Worm (Caenorhabditis elegans) whole organism, midembryonic: ENCODE results near the gene tpst-2.

Experiments used
- T22C8.4 ChIP-seq: fragments of 200-800 bp; sonication (Bioruptor generic); IDR thresholded peaks from 2 replicates; pipeline ENCODE4 v1.3.6; 2022; ENCODE audit warnings: missing genetic modification characterization, missing compliant biosample characterization
- flt-1 ChIP-seq: fragments of 200-800 bp; sonication (Bioruptor generic); IDR thresholded peaks from 2 replicates; pipeline ENCODE4 v1.3.6; 2022; ENCODE audit warnings: missing genetic modification characterization, missing compliant biosample characterization
- klf-2 ChIP-seq: fragments of 200-800 bp; sonication (Bioruptor generic); conservative IDR thresholded peaks from 2 replicates; pipeline ENCODE4 v1.3.6; 2022; ENCODE audit warnings: missing genetic modification reagents, missing genetic modification characterization, missing compliant biosample characterization
- med-1 ChIP-seq: sonication (generic microtip); optimal IDR thresholded peaks from 2 replicates; lab custom pipeline; 2017; ENCODE audit warnings: missing genetic modification characterization, mild to moderate bottlenecking, missing compliant biosample characterization, antibody characterized with exemption, missing genetic modification reagents; ENCODE audit not compliant: insufficient read depth
- ref-1 ChIP-seq: fragments of 200-800 bp; sonication (Bioruptor generic); conservative IDR thresholded peaks from 2 replicates; pipeline ENCODE4 v1.3.6; 2022; ENCODE audit warnings: missing genetic modification reagents, missing genetic modification characterization, missing compliant biosample characterization
- tab-1 ChIP-seq: fragments of 200-800 bp; sonication (Bioruptor generic); IDR thresholded peaks from 2 replicates; pipeline ENCODE4 v1.3.6; 2022; ENCODE audit warnings: missing genetic modification characterization, missing compliant biosample characterization
- ztf-29 ChIP-seq: fragments of 200-800 bp; sonication (Bioruptor generic); IDR thresholded peaks from 2 replicates; pipeline ENCODE4 v1.3.6; 2022; ENCODE audit warnings: missing genetic modification reagents, missing genetic modification characterization, missing compliant biosample characterization

DNA sequence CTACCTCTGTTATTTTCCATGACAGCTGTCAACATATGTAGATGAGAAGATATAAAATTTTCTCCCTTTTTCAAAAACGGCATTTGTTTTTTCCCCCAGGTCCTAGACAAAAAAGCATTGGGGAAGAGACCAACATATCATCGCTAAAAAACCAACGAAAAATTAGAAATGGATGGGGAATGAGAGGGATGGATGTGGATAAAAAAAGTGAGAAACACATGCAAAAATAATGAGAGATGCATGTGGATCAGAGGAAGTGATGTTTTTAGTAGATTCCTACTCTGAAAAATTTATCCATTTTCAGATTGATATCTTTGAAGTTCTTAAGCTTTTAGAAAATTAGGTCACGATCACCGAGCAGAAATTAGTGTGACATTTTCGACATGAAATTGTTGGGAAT lies 8.6 kb upstream of the tpst-2 start:
- TF ChIP-seq ztf-29 (GFP tag; lab: Robert Waterston, UW), result no peak
- TF ChIP-seq tab-1 (GFP tag; lab: Robert Waterston, UW), result no peak
- TF ChIP-seq med-1 (GFP tag; lab: Kevin White, UChicago), result no peak
- no peak for TF ChIP-seq T22C8.4 (GFP tag; lab: Robert Waterston, UW)
- no peak for TF ChIP-seq flt-1 (GFP tag; lab: Robert Waterston, UW)
- no peak for TF ChIP-seq klf-2
- TF ChIP-seq ref-1 (GFP tag; lab: Robert Waterston, UW), result no peak
